Fruit fly (Drosophila melanogaster) whole organism, embryonic: ENCODE measurements around the gene CG34309.

Experiments used
- Asciz ChIP-seq: fragments of 200-800 bp; sonication (Bioruptor generic); optimal IDR thresholded peaks from 2 replicates; lab custom pipeline; 2017; ENCODE audit warnings: missing biosample characterization, mild to moderate bottlenecking, missing genetic modification characterization, missing genetic modification reagents
- CG10654 ChIP-seq: fragments of 200-800 bp; sonication (Bioruptor generic); optimal IDR thresholded peaks from 2 replicates; lab custom pipeline; 2016; ENCODE audit warnings: missing biosample characterization, missing genetic modification characterization
- CG10959 ChIP-seq: fragments of 200-800 bp; sonication (Bioruptor generic); IDR thresholded peaks from 2 replicates; pipeline ENCODE4 v1.3.6; 2022; ENCODE audit warnings: missing biosample characterization, missing genetic modification characterization
- CG14014 ChIP-seq: fragments of 200-800 bp; sonication (Bioruptor generic); IDR thresholded peaks from 2 replicates; pipeline ENCODE4 v1.3.6; 2022; ENCODE audit warnings: missing biosample characterization, missing genetic modification characterization
- CG17829 ChIP-seq: fragments of 200-800 bp; optimal IDR thresholded peaks from 2 replicates; lab custom pipeline; 2019; ENCODE audit warnings: missing biosample characterization, mild to moderate bottlenecking, missing genetic modification characterization, moderate library complexity
- CG18011 ChIP-seq: fragments of 200-800 bp; sonication (Bioruptor generic); optimal IDR thresholded peaks from 2 replicates; lab custom pipeline; 2017; ENCODE audit warnings: missing biosample characterization, missing genetic modification characterization, mild to moderate bottlenecking, moderate library complexity, missing genotype
- CG18599 ChIP-seq: fragments of 200-800 bp; sonication (Bioruptor generic); optimal IDR thresholded peaks from 3 replicates; lab custom pipeline; 2017; ENCODE audit warnings: missing biosample characterization, missing genetic modification characterization, mild to moderate bottlenecking, moderate library complexity, missing genetic modification reagents
- CG18764 ChIP-seq: fragments of 200-800 bp; sonication (Bioruptor generic); optimal IDR thresholded peaks from 3 replicates; lab custom pipeline; 2016; ENCODE audit warnings: missing biosample characterization, missing genetic modification characterization
- CG2116 ChIP-seq: fragments of 200-800 bp; sonication (Bioruptor generic); optimal IDR thresholded peaks from 3 replicates; lab custom pipeline; 2018; ENCODE audit warnings: missing biosample characterization, mild to moderate bottlenecking, missing genetic modification characterization
- CG4328 ChIP-seq: fragments of 200-800 bp; sonication (Bioruptor generic); optimal IDR thresholded peaks from 3 replicates; lab custom pipeline; 2017; ENCODE audit warnings: missing biosample characterization, missing genetic modification reagents, missing genetic modification characterization
- CG4360 ChIP-seq: fragments of 200-800 bp; sonication (Bioruptor generic); IDR thresholded peaks from 2 replicates; pipeline ENCODE4 v1.3.6; 2022; ENCODE audit warnings: missing biosample characterization, missing genetic modification characterization
- CG43689 ChIP-seq: fragments of 200-800 bp; sonication (Bioruptor generic); IDR thresholded peaks from 2 replicates; pipeline ENCODE4 v1.3.6; 2022; ENCODE audit warnings: missing biosample characterization, missing genetic modification characterization
- CG6791 ChIP-seq: fragments of 200-800 bp; sonication (Bioruptor generic); IDR thresholded peaks from 3 replicates; pipeline ENCODE4 v1.3.6; 2022; ENCODE audit warnings: missing biosample characterization, missing genetic modification characterization; ENCODE audit not compliant: partially characterized antibody
- CG7556 ChIP-seq: fragments of 200-800 bp; sonication (Bioruptor generic); optimal IDR thresholded peaks from 2 replicates; lab custom pipeline; 2017; ENCODE audit warnings: missing biosample characterization, mild to moderate bottlenecking, missing genetic modification characterization
- CG8281 ChIP-seq: fragments of 200-800 bp; sonication (Bioruptor generic); optimal IDR thresholded peaks from 2 replicates; lab custom pipeline; 2018; ENCODE audit warnings: missing biosample characterization, mild to moderate bottlenecking, missing genetic modification characterization, moderate library complexity
- CG8388 ChIP-seq: fragments of 200-800 bp; sonication (Bioruptor generic); optimal IDR thresholded peaks from 2 replicates; lab custom pipeline; 2019; ENCODE audit warnings: missing biosample characterization, mild to moderate bottlenecking, missing genetic modification characterization, moderate library complexity
- CG8478 ChIP-seq: fragments of >200 bp; optimal IDR thresholded peaks from 2 replicates; lab custom pipeline; 2018
- CG8944 ChIP-seq: fragments of 200-800 bp; sonication (Bioruptor generic); optimal IDR thresholded peaks from 3 replicates; lab custom pipeline; 2016; ENCODE audit warnings: missing biosample characterization, missing genetic modification characterization
- CoRest ChIP-seq: fragments of 200-800 bp; sonication (Bioruptor generic); optimal IDR thresholded peaks from 3 replicates; lab custom pipeline; 2018; ENCODE audit warnings: missing biosample characterization, mild to moderate bottlenecking, missing genetic modification characterization, moderate library complexity
- Deaf1 ChIP-seq: fragments of 200-800 bp; optimal IDR thresholded peaks from 3 replicates; lab custom pipeline; 2019; ENCODE audit warnings: missing biosample characterization, mild to moderate bottlenecking, missing genetic modification characterization, moderate library complexity
- GATAe ChIP-seq: fragments of 200-800 bp; sonication (Bioruptor generic); conservative IDR thresholded peaks from 2 replicates; pipeline ENCODE4 v1.3.6; 2022; ENCODE audit warnings: missing biosample characterization, missing genetic modification characterization
- Gsc ChIP-seq: fragments of 200-800 bp; sonication (Bioruptor generic); IDR thresholded peaks from 2 replicates; pipeline ENCODE4 v1.3.6; 2022; ENCODE audit warnings: missing biosample characterization, missing genetic modification characterization
- H15 ChIP-seq: fragments of 200-800 bp; sonication (Bioruptor generic); IDR thresholded peaks from 3 replicates; pipeline ENCODE4 v1.3.6; 2022; ENCODE audit warnings: missing biosample characterization, missing genetic modification characterization
- HLH4C ChIP-seq: fragments of 200-800 bp; sonication (Bioruptor generic); IDR thresholded peaks from 3 replicates; pipeline ENCODE4 v1.3.6; 2022; ENCODE audit warnings: missing biosample characterization, missing genetic modification characterization; ENCODE audit not compliant: partially characterized antibody
- Hsf ChIP-seq: fragments of 200-800 bp; sonication (Bioruptor generic); optimal IDR thresholded peaks from 3 replicates; lab custom pipeline; 2016; ENCODE audit warnings: missing biosample characterization, missing genetic modification characterization
- Nf-YB ChIP-seq: fragments of 200-800 bp; sonication (Bioruptor generic); optimal IDR thresholded peaks from 3 replicates; lab custom pipeline; 2019; ENCODE audit warnings: missing biosample characterization, mild to moderate bottlenecking, missing genetic modification characterization, moderate library complexity
- PHDP ChIP-seq: fragments of 200-800 bp; sonication (Bioruptor generic); optimal IDR thresholded peaks from 3 replicates; lab custom pipeline; 2018; ENCODE audit warnings: missing biosample characterization, mild to moderate bottlenecking, missing genetic modification characterization, moderate library complexity
- Rfx ChIP-seq: fragments of 200-800 bp; sonication (Bioruptor generic); IDR thresholded peaks from 2 replicates; pipeline ENCODE4 v1.3.6; 2022; ENCODE audit warnings: missing biosample characterization, missing genetic modification characterization
- Rx ChIP-seq: fragments of 200-800 bp; sonication (Bioruptor generic); IDR thresholded peaks from 2 replicates; pipeline ENCODE4 v1.3.6; 2022; ENCODE audit warnings: missing biosample characterization, missing genetic modification characterization
- Side ChIP-seq: fragments of 200-800 bp; sonication (Bioruptor generic); optimal IDR thresholded peaks from 2 replicates; lab custom pipeline; 2016; ENCODE audit warnings: missing biosample characterization, missing genetic modification characterization
- Sry-δ ChIP-seq: fragments of 200-800 bp; sonication (Bioruptor generic); optimal IDR thresholded peaks from 2 replicates; lab custom pipeline; 2016; ENCODE audit warnings: missing biosample characterization, missing genetic modification characterization
- YL-1 ChIP-seq: fragments of 200-800 bp; sonication (Bioruptor generic); optimal IDR thresholded peaks from 3 replicates; lab custom pipeline; 2017; ENCODE audit warnings: missing biosample characterization, mild to moderate bottlenecking, missing genetic modification characterization
- caup ChIP-seq: fragments of 200-800 bp; sonication (Bioruptor generic); optimal IDR thresholded peaks from 3 replicates; lab custom pipeline; 2017; ENCODE audit warnings: missing biosample characterization, mild to moderate bottlenecking, missing genetic modification characterization, moderate library complexity; ENCODE audit not compliant: severe bottlenecking
- chif ChIP-seq, 2 experiments: fragments of 200-800 bp; sonication (Bioruptor generic); optimal IDR thresholded peaks; 3 replicates each; lab custom pipeline; 2016; ENCODE audit warnings: missing biosample characterization in 2 of 2, missing genetic modification characterization in 2 of 2
- ci ChIP-seq: fragments of 200-800 bp; sonication (Bioruptor generic); IDR thresholded peaks from 3 replicates; pipeline ENCODE4 v1.3.6; 2022; ENCODE audit warnings: missing biosample characterization, missing genetic modification characterization
- inv ChIP-seq: fragments of 200-800 bp; sonication (Bioruptor generic); IDR thresholded peaks from 2 replicates; pipeline ENCODE4 v1.3.6; 2022; ENCODE audit warnings: missing biosample characterization, missing genetic modification characterization; ENCODE audit not compliant: partially characterized antibody
- luna ChIP-seq: fragments of 200-800 bp; sonication (Bioruptor generic); optimal IDR thresholded peaks from 2 replicates; lab custom pipeline; 2016; ENCODE audit warnings: missing biosample characterization, missing genetic modification characterization
- oc ChIP-seq: fragments of 200-800 bp; sonication (Bioruptor generic); optimal IDR thresholded peaks from 2 replicates; lab custom pipeline; 2018; ENCODE audit warnings: missing biosample characterization, mild to moderate bottlenecking, missing genetic modification characterization, moderate library complexity
- org-1 ChIP-seq: fragments of 200-800 bp; sonication (Bioruptor generic); optimal IDR thresholded peaks from 2 replicates; lab custom pipeline; 2017; ENCODE audit warnings: missing biosample characterization, missing genetic modification characterization
- otp ChIP-seq: fragments of 200-800 bp; sonication (Bioruptor generic); IDR thresholded peaks from 3 replicates; pipeline ENCODE4, ENCODE4 v1.3.6; 2022; ENCODE audit warnings: missing biosample characterization, missing genetic modification characterization
- run ChIP-seq: fragments of 200-800 bp; sonication (Bioruptor generic); optimal IDR thresholded peaks from 3 replicates; lab custom pipeline; 2018; ENCODE audit warnings: missing biosample characterization, mild to moderate bottlenecking, missing genetic modification characterization
- sc ChIP-seq, 3 experiments: fragments of >200 bp in 2 of 3; fragments of 200-800 bp in 1 of 3; sonication (Bioruptor generic) in 1 of 3; optimal IDR thresholded peaks; 2 replicates in 2 of 3; 3 replicates in 1 of 3; lab custom pipeline; 2017; ENCODE audit warnings: mild to moderate bottlenecking in 1 of 3, missing biosample characterization in 1 of 3, missing genetic modification characterization in 1 of 3, missing genetic modification reagents in 1 of 3
- sd ChIP-seq: fragments of 200-800 bp; sonication (Bioruptor generic); optimal IDR thresholded peaks from 3 replicates; lab custom pipeline; 2018; ENCODE audit warnings: missing biosample characterization, mild to moderate bottlenecking, missing genetic modification characterization, moderate library complexity
- sisA ChIP-seq: fragments of 200-800 bp; sonication (Bioruptor generic); IDR thresholded peaks from 2 replicates; pipeline ENCODE4 v1.3.6; 2022; ENCODE audit warnings: missing biosample characterization, missing genetic modification characterization
- tap ChIP-seq: fragments of 200-800 bp; optimal IDR thresholded peaks from 3 replicates; lab custom pipeline; 2019; ENCODE audit warnings: missing biosample characterization, mild to moderate bottlenecking, missing genetic modification characterization, moderate library complexity
- tgo ChIP-seq: fragments of 200-800 bp; sonication (Bioruptor generic); IDR thresholded peaks from 3 replicates; pipeline ENCODE4 v1.3.6; 2022; ENCODE audit warnings: missing biosample characterization, missing genetic modification characterization
- trh ChIP-seq: fragments of 200-800 bp; sonication (Bioruptor generic); optimal IDR thresholded peaks from 2 replicates; lab custom pipeline; 2016; ENCODE audit warnings: missing biosample characterization, missing genetic modification characterization
- z ChIP-seq: fragments of 200-800 bp; sonication (Bioruptor generic); IDR thresholded peaks from 3 replicates; pipeline ENCODE4 v1.3.6; 2022; ENCODE audit warnings: missing biosample characterization, missing genetic modification characterization

The CG34309 gene

dm6 chr3R:13400902-13401721 is 28.7 kb downstream of the CG34309 start (continued):
- peak; percentile 84 for TF ChIP-seq Asciz (GFP tag; lab: Kevin White, UChicago)
- peak; percentile 77 for TF ChIP-seq trh (GFP tag; lab: Kevin White, UChicago)
- peak; percentile 48 for TF ChIP-seq Deaf1 (tag; lab: Kevin White, UChicago)
- peak; percentile 49 for TF ChIP-seq Gsc (GFP tag; lab: Robert Waterston, UW)
- TF ChIP-seq CG8388 (GFP tag; lab: Kevin White, UChicago) = peak; percentile 91
- TF ChIP-seq CG10654 (GFP tag; lab: Kevin White, UChicago) = peak; percentile 85
- peak; percentile 88 for TF ChIP-seq org-1 (GFP tag; lab: Kevin White, UChicago)
- TF ChIP-seq sisA (GFP tag; lab: Robert Waterston, UW) = peak; percentile 81
- TF ChIP-seq GATAe (GFP tag; lab: Robert Waterston, UW) = no peak; the same call in 1 of the 2 replicates
- TF ChIP-seq oc (tag; lab: Kevin White, UChicago) = peak; percentile 87
- TF ChIP-seq chif (GFP tag; optimal IDR thresholded peaks at IDR 0.05; lab: Kevin White, UChicago) = peak; percentile 69 to 90
- TF ChIP-seq CG7556 (GFP tag; lab: Kevin White, UChicago) = peak; percentile 94
- TF ChIP-seq PHDP (tag; lab: Kevin White, UChicago) = peak; percentile 91
- 0 out of 2 replicates have a peak, but pooled peaks have one; percentile 42 for TF ChIP-seq CG4360 (GFP tag; lab: Robert Waterston, UW)
- peak; percentile 80 for TF ChIP-seq Nf-YB (GFP tag; lab: Kevin White, UChicago)
- 0 out of 3 replicates have a peak, but pooled peaks have one; percentile 45 for TF ChIP-seq z
- TF ChIP-seq CG8281 = peak; percentile 77
- peak; percentile 62 for TF ChIP-seq CG18764 (GFP tag; lab: Kevin White, UChicago)
- TF ChIP-seq CoRest (tag; lab: Kevin White, UChicago) = peak; percentile 96
- peak; percentile 86 for TF ChIP-seq CG8944 (GFP tag; lab: Kevin White, UChicago)
- peak; percentile 84 for TF ChIP-seq caup
- TF ChIP-seq CG6791 (GFP tag; lab: Robert Waterston, UW) = no peak
- peak; percentile 3 for TF ChIP-seq YL-1 (GFP tag; lab: Kevin White, UChicago)
- TF ChIP-seq CG14014 (GFP tag; lab: Robert Waterston, UW) = peak; percentile 74; the same call in 1 of the 2 replicates
- peak; percentile 88 for TF ChIP-seq tgo
- TF ChIP-seq tap = peak; percentile 82
- peak; percentile 72 for TF ChIP-seq otp
- TF ChIP-seq inv (GFP tag; lab: Robert Waterston, UW) = no peak
- TF ChIP-seq ci (GFP tag; lab: Robert Waterston, UW) = peak; percentile 87
- peak; percentile 73 for TF ChIP-seq run (tag; lab: Kevin White, UChicago)
- TF ChIP-seq Rx (GFP tag; lab: Robert Waterston, UW) = peak; percentile 81
- TF ChIP-seq CG8478 (lab: Kevin White, UChicago) = no peak
- peak; percentile 79 for TF ChIP-seq CG18599 (GFP tag; lab: Kevin White, UChicago)
- no peak for TF ChIP-seq sc (optimal IDR thresholded peaks at IDR 0.05; lab: Kevin White, UChicago)
- peak; percentile 90 for TF ChIP-seq sc (GFP tag; optimal IDR thresholded peaks at IDR 0.05; lab: Kevin White, UChicago)
- peak; percentile 64 for TF ChIP-seq CG18011 (GFP tag; lab: Kevin White, UChicago)
- TF ChIP-seq CG43689 = peak; percentile 39; the same call in 1 of the 2 replicates
- peak; percentile 29 for TF ChIP-seq Sry-δ (GFP tag; lab: Kevin White, UChicago)
- TF ChIP-seq HLH4C = no peak
- peak; percentile 79 for TF ChIP-seq H15 (GFP tag; lab: Robert Waterston, UW)
- TF ChIP-seq CG10959 (GFP tag; lab: Robert Waterston, UW) = peak; percentile 32
- TF ChIP-seq CG4328 (GFP tag; lab: Kevin White, UChicago) = peak; percentile 73
- peak; percentile 93 for TF ChIP-seq Hsf (GFP tag; lab: Kevin White, UChicago)
- peak; percentile 93 for TF ChIP-seq CG17829 (tag; lab: Kevin White, UChicago)
- TF ChIP-seq Side = peak; percentile 86
- TF ChIP-seq luna (GFP tag; lab: Kevin White, UChicago) = peak; percentile 73
- TF ChIP-seq CG2116 (GFP tag; lab: Kevin White, UChicago) = peak; percentile 64
- peak; percentile 86 for TF ChIP-seq Rfx (GFP tag; lab: Robert Waterston, UW)
- TF ChIP-seq sd (tag; lab: Kevin White, UChicago) = peak; percentile 73
